Worm (Caenorhabditis elegans): ENCODE results near the gene sft-4.
A peak's percentile ranks its signal among the peaks of the same experiment; 100 is the strongest.

The sft-4 gene

DNA sequence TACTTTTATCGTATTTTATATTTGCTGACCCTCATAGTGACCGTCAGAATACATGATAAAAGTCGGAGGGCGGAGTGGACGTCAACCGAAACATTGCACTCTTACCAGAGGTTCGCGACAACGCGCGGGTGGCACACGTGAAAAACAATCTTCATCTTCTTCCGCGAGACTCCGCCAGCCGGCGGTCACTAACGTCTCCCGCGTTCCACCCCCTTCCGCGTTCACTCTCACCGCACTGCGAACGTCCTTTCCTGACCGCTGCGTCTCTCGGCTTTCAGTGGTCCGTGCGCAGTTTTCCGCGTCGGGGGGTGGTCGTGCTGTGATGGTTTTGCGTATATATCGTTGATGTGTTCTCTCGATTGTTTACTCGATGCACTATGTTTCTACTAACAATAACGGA, 37.7 kb upstream of the sft-4 start (continued):
- no peak for TF ChIP-seq tbx-7 (tag; optimal IDR thresholded peaks at IDR 0.05)
- peak; percentile 64 for TF ChIP-seq sdc-2 (tag; optimal IDR thresholded peaks at IDR 0.05)
- no peak for TF ChIP-seq K09A11.1 (tag; optimal IDR thresholded peaks at IDR 0.05; ENCODE audit: insufficient read depth)
- TF ChIP-seq rnt-1 (tag; optimal IDR thresholded peaks at IDR 0.05), result peak; percentile 80
- TF ChIP-seq eyg-1 (tag; optimal IDR thresholded peaks at IDR 0.05), result peak; percentile 31
- TF ChIP-seq syd-9 (tag; optimal IDR thresholded peaks at IDR 0.05), result peak; percentile 76
- TF ChIP-seq hlh-15 (tag; optimal IDR thresholded peaks at IDR 0.05), result no peak

DNA sequence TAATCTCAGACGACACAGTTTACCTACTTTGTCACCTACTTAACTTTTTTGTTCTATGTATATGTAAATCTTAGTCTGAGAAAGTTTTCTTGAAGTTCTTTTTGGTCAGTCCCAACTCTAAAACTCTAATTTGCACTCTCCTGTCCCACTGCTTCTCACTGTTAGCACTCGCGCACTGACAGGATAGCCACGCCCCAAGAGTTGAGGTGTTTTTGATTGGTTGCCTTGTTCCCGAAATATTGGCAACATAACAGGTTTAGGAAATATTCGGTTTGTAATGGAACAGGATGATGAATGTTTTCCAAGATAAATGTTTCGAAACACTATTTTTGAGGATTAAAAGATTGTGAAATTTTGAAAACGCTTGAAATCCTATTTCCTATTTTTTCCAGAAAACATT, 36.6 kb upstream of the sft-4 start:
- no peak for TF ChIP-seq sdc-2 (tag; optimal IDR thresholded peaks at IDR 0.05)
- TF ChIP-seq ceh-48 (tag; optimal IDR thresholded peaks at IDR 0.05), result no peak
- TF ChIP-seq nfya-1 (tag; optimal IDR thresholded peaks at IDR 0.05), result peak; percentile 46
- TF ChIP-seq ceh-22 (tag; optimal IDR thresholded peaks at IDR 0.05), result no peak

DNA sequence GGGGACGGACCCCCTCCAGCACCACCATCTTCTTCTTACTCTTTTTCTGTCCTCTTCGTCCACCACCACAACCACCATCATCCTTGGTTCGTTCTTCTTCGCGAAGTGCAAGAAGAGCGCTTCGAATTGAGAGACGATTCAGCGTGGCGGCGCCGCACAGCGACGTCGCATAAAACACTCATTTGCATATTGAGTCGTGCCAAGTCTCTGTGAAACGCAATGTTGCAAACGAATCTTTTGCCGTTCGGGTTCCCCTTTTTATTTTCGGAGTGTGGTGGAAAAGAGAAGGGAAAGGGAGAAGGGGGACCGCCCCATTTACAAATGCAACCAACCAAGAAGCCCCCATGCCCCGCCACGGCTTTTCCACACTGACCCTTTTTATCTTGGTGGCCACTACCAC, 35.8 kb upstream of the sft-4 start:
- TF ChIP-seq eyg-1 (tag; optimal IDR thresholded peaks at IDR 0.05), result no peak
- no peak for TF ChIP-seq gmeb-2 (tag; optimal IDR thresholded peaks at IDR 0.05)
- TF ChIP-seq lim-6 (tag; optimal IDR thresholded peaks at IDR 0.05), result no peak
- no peak for TF ChIP-seq madf-2 (tag; optimal IDR thresholded peaks at IDR 0.05)
- TF ChIP-seq hlh-8 (tag; optimal IDR thresholded peaks at IDR 0.05), result no peak
- no peak for TF ChIP-seq mec-3 (tag; optimal IDR thresholded peaks at IDR 0.05; ENCODE audit: borderline replicate concordance)
- no peak for TF ChIP-seq ceh-14 (tag; optimal IDR thresholded peaks at IDR 0.05)
- TF ChIP-seq pha-2 (tag; optimal IDR thresholded peaks at IDR 0.05), result no peak
- TF ChIP-seq unc-42 (tag; optimal IDR thresholded peaks at IDR 0.05), result no peak
- no peak for TF ChIP-seq che-1 (tag; optimal IDR thresholded peaks at IDR 0.05)
- TF ChIP-seq zip-5 (tag; optimal IDR thresholded peaks at IDR 0.05), result no peak
- no peak for TF ChIP-seq sox-2 (GFP tag; IDR thresholded peaks at IDR 0.05)
- no peak for TF ChIP-seq C38D4.7 (GFP tag; optimal IDR thresholded peaks at IDR 0.05)
- no peak for TF ChIP-seq tbx-7 (tag; optimal IDR thresholded peaks at IDR 0.05)
- TF ChIP-seq ceh-19 (GFP tag; optimal IDR thresholded peaks at IDR 0.05), result peak; percentile 20
- no peak for TF ChIP-seq odd-2 (tag; optimal IDR thresholded peaks at IDR 0.05)
- peak; percentile 55 for TF ChIP-seq ref-2 (tag; optimal IDR thresholded peaks at IDR 0.05)
- peak; percentile 4 for TF ChIP-seq ceh-18 (tag; optimal IDR thresholded peaks at IDR 0.05)
- TF ChIP-seq hlh-15 (tag; optimal IDR thresholded peaks at IDR 0.05), result peak; percentile 42
- no peak for TF ChIP-seq ceh-22 (tag; optimal IDR thresholded peaks at IDR 0.05)
- TF ChIP-seq sox-4 (tag; optimal IDR thresholded peaks at IDR 0.05), result peak; percentile 42
- no peak for TF ChIP-seq Y22D7AL.16 (tag; optimal IDR thresholded peaks at IDR 0.05)
- no peak for TF ChIP-seq pros-1 (tag; optimal IDR thresholded peaks at IDR 0.05)
- no peak for TF ChIP-seq hlh-30 (tag; optimal IDR thresholded peaks at IDR 0.05; ENCODE audit: insufficient read depth)
- peak; percentile 60 for TF ChIP-seq T23F11.4 (GFP tag; optimal IDR thresholded peaks at IDR 0.05)
- TF ChIP-seq ceh-9 (tag; optimal IDR thresholded peaks at IDR 0.05), result no peak
- TF ChIP-seq fax-1 (tag; optimal IDR thresholded peaks at IDR 0.05), result no peak
- no peak for TF ChIP-seq nhr-232 (tag; optimal IDR thresholded peaks at IDR 0.05)
- no peak for TF ChIP-seq unc-86 (tag; optimal IDR thresholded peaks at IDR 0.05)
- TF ChIP-seq ceh-34 (tag; optimal IDR thresholded peaks at IDR 0.05), result peak; percentile 71
- no peak for TF ChIP-seq ttx-3 (tag; optimal IDR thresholded peaks at IDR 0.05)
- TF ChIP-seq dmd-4 (tag; optimal IDR thresholded peaks at IDR 0.05; ENCODE audit: borderline replicate concordance), result peak; percentile 23
- no peak for TF ChIP-seq K02D7.2 (tag; optimal IDR thresholded peaks at IDR 0.05)
- TF ChIP-seq F13H6.1 (tag; optimal IDR thresholded peaks at IDR 0.05), result no peak
- no peak for TF ChIP-seq pat-9 (tag; optimal IDR thresholded peaks at IDR 0.05)
- TF ChIP-seq syd-9 (tag; optimal IDR thresholded peaks at IDR 0.05), result peak; percentile 27
- no peak for TF ChIP-seq pax-1 (tag; optimal IDR thresholded peaks at IDR 0.05)
- peak; percentile 75 for TF ChIP-seq ceh-31 (tag; optimal IDR thresholded peaks at IDR 0.05)
- TF ChIP-seq sdc-2 (tag; optimal IDR thresholded peaks at IDR 0.05), result peak; percentile 12
- no peak for TF ChIP-seq pha-4 (tag; optimal IDR thresholded peaks at IDR 0.05)
- no peak for TF ChIP-seq ceh-30 (tag; optimal IDR thresholded peaks at IDR 0.05)
- TF ChIP-seq ets-4 (tag; optimal IDR thresholded peaks at IDR 0.05), result no peak
- no peak for TF ChIP-seq C08G9.2 (tag; optimal IDR thresholded peaks at IDR 0.05)
- TF ChIP-seq fkh-6 (tag; optimal IDR thresholded peaks at IDR 0.05), result peak; percentile 72
- TF ChIP-seq tbx-2 (tag; optimal IDR thresholded peaks at IDR 0.05), result peak; percentile 39
- no peak for TF ChIP-seq K09A11.1 (tag; optimal IDR thresholded peaks at IDR 0.05; ENCODE audit: insufficient read depth)

Data from whole organism, late embryonic.